Fruit fly (Drosophila melanogaster) ovary, adult (tissue): ENCODE results near the gene Coq4.

ENCODE experiments used
- CG17801 ChIP-seq: fragments of 200-800 bp; optimal IDR thresholded peaks from 2 replicates; lab custom pipeline; 2019; ENCODE audit warnings: missing biosample characterization, mild to moderate bottlenecking, missing genetic modification characterization, moderate library complexity; ENCODE audit not compliant: partially characterized antibody

Coq4 gene

dm6 chr3L:17412146-17412545 lies 21.3 kb downstream of the Coq4 start:
- TF ChIP-seq CG17801 (GFP tag; lab: Kevin White, UChicago): no peak

dm6 chr3L:17411273-17411672 lies 22.1 kb downstream of the Coq4 start:
- no peak for TF ChIP-seq CG17801 (GFP tag; lab: Kevin White, UChicago)

dm6 chr3L:17407480-17408093 lies 25.8 kb downstream of the Coq4 start:
- no peak for TF ChIP-seq CG17801 (GFP tag; lab: Kevin White, UChicago)

dm6 chr3L:17407073-17407472 lies 26.3 kb downstream of the Coq4 start:
- no peak for TF ChIP-seq CG17801 (GFP tag; lab: Kevin White, UChicago)

- no peak for TF ChIP-seq CG17801 (GFP tag; lab: Kevin White, UChicago)
Measured at dm6 chr3L:17404646-17405045, 28.8 kb downstream of the Coq4 start.

dm6 chr3L:17403268-17403667 lies 30.2 kb downstream of the Coq4 start:
- TF ChIP-seq CG17801 (GFP tag; lab: Kevin White, UChicago): no peak

- no peak for TF ChIP-seq CG17801 (GFP tag; lab: Kevin White, UChicago)
Measured at dm6 chr3L:17402399-17402798, 31.0 kb downstream of the Coq4 start.

dm6 chr3L:17401411-17401810 lies 32.0 kb downstream of the Coq4 start:
- TF ChIP-seq CG17801 (GFP tag; lab: Kevin White, UChicago): no peak

dm6 chr3L:17400911-17401310 lies 32.5 kb downstream of the Coq4 start:
- no peak for TF ChIP-seq CG17801 (GFP tag; lab: Kevin White, UChicago)

- no peak for TF ChIP-seq CG17801 (GFP tag; lab: Kevin White, UChicago)
Measured at dm6 chr3L:17399014-17399413, 34.4 kb downstream of the Coq4 start.

dm6 chr3L:17394435-17395017 lies 38.9 kb downstream of the Coq4 start:
- TF ChIP-seq CG17801 (GFP tag; lab: Kevin White, UChicago): no peak

dm6 chr3L:17393098-17393497 lies 40.3 kb downstream of the Coq4 start:
- no peak for TF ChIP-seq CG17801 (GFP tag; lab: Kevin White, UChicago)

- TF ChIP-seq CG17801 (GFP tag; lab: Kevin White, UChicago): no peak
Measured at dm6 chr3L:17392412-17392811, 41.0 kb downstream of the Coq4 start.

dm6 chr3L:17391132-17391531 lies 42.3 kb downstream of the Coq4 start:
- no peak for TF ChIP-seq CG17801 (GFP tag; lab: Kevin White, UChicago)

dm6 chr3L:17388895-17389294 lies 44.5 kb downstream of the Coq4 start, which contains the start of gene CG13731:
TSS of gene CG13731 (minus strand) at chr3L:17388956.
- no peak for TF ChIP-seq CG17801 (GFP tag; lab: Kevin White, UChicago)

- TF ChIP-seq CG17801 (GFP tag; lab: Kevin White, UChicago): no peak
Measured at dm6 chr3L:17386612-17387382, 46.6 kb downstream of the Coq4 start.
